Worm (Caenorhabditis elegans) whole organism, young adult: Measurements from ENCODE around the gene nhr-128.
A peak's percentile ranks its signal among the peaks of the same experiment; 100 is the strongest.

Source experiments
- B0019.2 ChIP-seq: fragments of 200-800 bp; sonication (Bioruptor generic); conservative IDR thresholded peaks from 2 replicates; pipeline ENCODE4 v1.3.6; 2022; ENCODE audit warnings: missing genetic modification reagents, missing genetic modification characterization, missing compliant biosample characterization
- C06A6.2 ChIP-seq: fragments of 200-800 bp; sonication (Bioruptor generic); conservative IDR thresholded peaks from 2 replicates; pipeline ENCODE4 v1.3.6; 2022; ENCODE audit warnings: missing genetic modification characterization, missing compliant biosample characterization
- D2030.7 ChIP-seq: fragments of 200-800 bp; sonication (Bioruptor generic); IDR thresholded peaks from 2 replicates; pipeline ENCODE4 v1.3.6; 2022; ENCODE audit warnings: missing genetic modification reagents, missing genetic modification characterization, missing compliant biosample characterization
- F23B12.7 ChIP-seq: sonication (generic microtip); optimal IDR thresholded peaks from 2 replicates; lab custom pipeline; 2017; ENCODE audit warnings: missing genetic modification characterization, mild to moderate bottlenecking, missing compliant biosample characterization, antibody characterized with exemption, moderate library complexity; ENCODE audit not compliant: insufficient read depth
- F33H1.4 ChIP-seq: fragments of 200-800 bp; sonication (Bioruptor generic); IDR thresholded peaks from 2 replicates; pipeline ENCODE4 v1.3.6; 2022; ENCODE audit warnings: missing genetic modification reagents, missing genetic modification characterization, missing compliant biosample characterization
- F37B4.10 ChIP-seq: fragments of 200-800 bp; sonication (Bioruptor generic); IDR thresholded peaks from 2 replicates; pipeline ENCODE4 v1.3.6; 2022; ENCODE audit warnings: missing genetic modification characterization, missing compliant biosample characterization
- F52B5.7 ChIP-seq: sonication (generic microtip); optimal IDR thresholded peaks from 2 replicates; lab custom pipeline; 2016; ENCODE audit warnings: mild to moderate bottlenecking, missing genetic modification characterization, missing compliant biosample characterization
- F57C9.4 ChIP-seq: sonication (generic microtip); optimal IDR thresholded peaks from 2 replicates; lab custom pipeline; 2017; ENCODE audit warnings: mild to moderate bottlenecking, missing genetic modification characterization, missing compliant biosample characterization
- K11D2.4 ChIP-seq: fragments of 200-800 bp; sonication (Bioruptor generic); IDR thresholded peaks from 2 replicates; pipeline ENCODE4 v1.3.6; 2022; ENCODE audit warnings: missing genetic modification reagents, missing genetic modification characterization, missing compliant biosample characterization
- K12H6.12 ChIP-seq: fragments of 200-800 bp; sonication (Bioruptor generic); optimal IDR thresholded peaks from 2 replicates; lab custom pipeline; 2018; ENCODE audit warnings: mild to moderate bottlenecking, missing genetic modification characterization, missing compliant biosample characterization
- T26A5.8 ChIP-seq: sonication (generic microtip); optimal IDR thresholded peaks from 2 replicates; lab custom pipeline; 2016; ENCODE audit warnings: missing genetic modification characterization, missing compliant biosample characterization
- ZK185.1 ChIP-seq: sonication (generic microtip); optimal IDR thresholded peaks from 2 replicates; lab custom pipeline; 2016; ENCODE audit warnings: mild to moderate bottlenecking, missing genetic modification characterization, missing compliant biosample characterization; ENCODE audit not compliant: poor library complexity, severe bottlenecking
- athp-1 ChIP-seq: sonication (generic microtip); optimal IDR thresholded peaks from 2 replicates; lab custom pipeline; 2017; ENCODE audit warnings: mild to moderate bottlenecking, missing genetic modification characterization, missing compliant biosample characterization
- chd-7 ChIP-seq: sonication (generic microtip); optimal IDR thresholded peaks from 2 replicates; lab custom pipeline; 2016; ENCODE audit warnings: mild to moderate bottlenecking, missing genetic modification characterization, moderate library complexity, missing compliant biosample characterization
- hsf-1 ChIP-seq: fragments of 200-800 bp; sonication (Bioruptor generic); IDR thresholded peaks from 2 replicates; pipeline ENCODE4 v1.3.6; 2022; ENCODE audit warnings: missing genetic modification reagents, missing genetic modification characterization, missing compliant biosample characterization
- lin-26 ChIP-seq: fragments of 200-800 bp; sonication (Bioruptor generic); IDR thresholded peaks from 2 replicates; pipeline ENCODE4 v1.3.6; 2022; ENCODE audit warnings: missing genetic modification reagents, missing genetic modification characterization, missing compliant biosample characterization
- lin-35 ChIP-seq, 3 experiments: fragments of 150-350 bp in 2 of 3; sonication (generic microtip) in 1 of 3; optimal IDR thresholded peaks; 2 replicates each; lab custom pipeline; 2014 to 2018; ENCODE audit warnings: missing biosample characterization in 3 of 3, missing genetic modification characterization in 3 of 3, missing genetic modification reagents in 3 of 3
- mcd-1 ChIP-seq: fragments of 200-800 bp; sonication (Bioruptor generic); IDR thresholded peaks from 2 replicates; pipeline ENCODE4 v1.3.6; 2022; ENCODE audit warnings: missing genetic modification reagents, missing genetic modification characterization, missing compliant biosample characterization
- nfyb-1 ChIP-seq: fragments of 200-800 bp; sonication (Bioruptor generic); IDR thresholded peaks from 2 replicates; pipeline ENCODE4 v1.3.6; 2022; ENCODE audit warnings: missing genetic modification reagents, missing genetic modification characterization, missing compliant biosample characterization
- nhr-27 ChIP-seq: fragments of 200-800 bp; sonication (Bioruptor generic); optimal IDR thresholded peaks from 2 replicates; lab custom pipeline; 2018; ENCODE audit warnings: mild to moderate bottlenecking, missing genetic modification characterization, moderate library complexity, missing compliant biosample characterization
- nhr-80 ChIP-seq: sonication (generic microtip); optimal IDR thresholded peaks from 2 replicates; lab custom pipeline; 2016; ENCODE audit warnings: missing genetic modification characterization, missing compliant biosample characterization
- rpc-1 ChIP-seq, 2 experiments: fragments of 150-350 bp in 1 of 2; sonication (generic microtip) in 1 of 2; optimal IDR thresholded peaks; 2 replicates each; lab custom pipeline; 2014 to 2018; ENCODE audit warnings: missing biosample characterization in 1 of 2, missing genetic modification characterization in 1 of 2, missing genetic modification reagents in 1 of 2, missing genotype in 1 of 2
- sdz-38 ChIP-seq: sonication (generic microtip); optimal IDR thresholded peaks from 2 replicates; lab custom pipeline; 2016; ENCODE audit warnings: missing genotype, missing genetic modification characterization, missing compliant biosample characterization
- snpc-1.1 ChIP-seq: sonication (generic microtip); optimal IDR thresholded peaks from 2 replicates; lab custom pipeline; 2017; ENCODE audit warnings: missing genetic modification characterization, mild to moderate bottlenecking, missing compliant biosample characterization, antibody characterized with exemption, moderate library complexity, missing genotype, missing genetic modification reagents; ENCODE audit not compliant: insufficient read depth
- snpc-3.4 ChIP-seq: sonication (generic microtip); optimal IDR thresholded peaks from 2 replicates; lab custom pipeline; 2017; ENCODE audit warnings: missing genetic modification characterization, mild to moderate bottlenecking, missing compliant biosample characterization, antibody characterized with exemption, moderate library complexity, missing genotype, missing genetic modification reagents
- snpc-4 ChIP-seq, 5 experiments: fragments of 150-350 bp in 1 of 5; sonication (generic microtip) in 4 of 5; optimal IDR thresholded peaks; 2 replicates each; lab custom pipeline; 2014 to 2018; ENCODE audit warnings: missing genetic modification characterization in 5 of 5, missing biosample characterization in 3 of 5, antibody characterized with exemption in 2 of 5, mild to moderate bottlenecking in 2 of 5, missing compliant biosample characterization in 2 of 5, missing genotype in 2 of 5, moderate library complexity in 2 of 5, missing genetic modification reagents in 1 of 5
- sptf-2 ChIP-seq: fragments of 200-800 bp; sonication (Bioruptor generic); optimal IDR thresholded peaks from 2 replicates; lab custom pipeline; 2018; ENCODE audit warnings: mild to moderate bottlenecking, missing genetic modification characterization, missing compliant biosample characterization
- tbp1 ChIP-seq: fragments of 200-800 bp; sonication (Bioruptor generic); optimal IDR thresholded peaks from 2 replicates; lab custom pipeline; 2018; ENCODE audit warnings: mild to moderate bottlenecking, missing genetic modification characterization, missing compliant biosample characterization
- tlf-1 ChIP-seq: fragments of 200-800 bp; sonication (Bioruptor generic); optimal IDR thresholded peaks from 2 replicates; lab custom pipeline; 2018; ENCODE audit warnings: mild to moderate bottlenecking, missing genetic modification characterization, missing compliant biosample characterization
- zfh-2 ChIP-seq: fragments of 200-800 bp; sonication (Bioruptor generic); conservative IDR thresholded peaks from 2 replicates; pipeline ENCODE4 v1.3.6; 2022; ENCODE audit warnings: missing genetic modification reagents, missing genetic modification characterization, missing compliant biosample characterization
- ztf-18 ChIP-seq: sonication (generic microtip); optimal IDR thresholded peaks from 2 replicates; lab custom pipeline; 2016; ENCODE audit warnings: missing genotype, mild to moderate bottlenecking, missing genetic modification characterization, missing compliant biosample characterization

Gene nhr-128

ce11 chrV:2199594-2199993 is 22.3 kb upstream of the nhr-128 start (continued):
- TF ChIP-seq F33H1.4 (GFP tag; lab: Robert Waterston, UW), result no peak
- TF ChIP-seq sdz-38 (tag; lab: Kevin White, UChicago), result no peak
- no peak for TF ChIP-seq lin-35 (GFP tag; optimal IDR thresholded peaks at IDR 0.05; lab: Kevin White, UChicago)
- TF ChIP-seq lin-26 (GFP tag; lab: Robert Waterston, UW), result no peak
- TF ChIP-seq F52B5.7 (tag; lab: Kevin White, UChicago), result no peak
- TF ChIP-seq K11D2.4, result no peak
- TF ChIP-seq snpc-1.1 (tag; lab: Kevin White, UChicago), result peak; percentile 37
- TF ChIP-seq T26A5.8, result no peak
- no peak for TF ChIP-seq F57C9.4 (tag; lab: Kevin White, UChicago)
- TF ChIP-seq tbp1 (GFP tag; lab: Kevin White, UChicago), result no peak
- TF ChIP-seq B0019.2, result no peak
- TF ChIP-seq snpc-3.4 (tag; lab: Kevin White, UChicago), result no peak
- TF ChIP-seq nhr-27, result no peak
- 0 out of 2 replicates have a peak, but pooled peaks have one; percentile 72 for TF ChIP-seq F37B4.10 (GFP tag; lab: Robert Waterston, UW)
- no peak for TF ChIP-seq tlf-1 (GFP tag; lab: Kevin White, UChicago)
- TF ChIP-seq D2030.7 (GFP tag; lab: Robert Waterston, UW), result no peak

- TF ChIP-seq zfh-2 (GFP tag; lab: Robert Waterston, UW), result peak; percentile 63
- TF ChIP-seq K12H6.12 (tag; lab: Kevin White, UChicago), result no peak
Observed at ce11 chrV:2200402-2200801, 21.5 kb upstream of the nhr-128 start.

- TF ChIP-seq hsf-1 (GFP tag; lab: Robert Waterston, UW), result no peak
- peak; percentile 24 for TF ChIP-seq nhr-80 (tag; lab: Kevin White, UChicago)
- no peak for TF ChIP-seq tbp1 (GFP tag; lab: Kevin White, UChicago)
Observed at ce11 chrV:2201240-2201639, 20.6 kb upstream of the nhr-128 start, which contains the start of gene cyp-32B1. cyp-32B1 (minus strand) TSS chrV:2201415.

ce11 chrV:2204080-2204479 is 17.8 kb upstream of the nhr-128 start, which contains the start of gene cyp-33C12:
cyp-33C12 (minus strand) TSS chrV:2204400.
- no peak for TF ChIP-seq chd-7
- TF ChIP-seq rpc-1 (optimal IDR thresholded peaks at IDR 0.05; lab: Kevin White, UChicago), result no peak
- no peak for TF ChIP-seq rpc-1 (tag; optimal IDR thresholded peaks at IDR 0.05; lab: Kevin White, UChicago)
- TF ChIP-seq ZK185.1, result no peak
- TF ChIP-seq nhr-80 (tag; lab: Kevin White, UChicago), result no peak
- TF ChIP-seq C06A6.2 (GFP tag; lab: Robert Waterston, UW), result no peak
- TF ChIP-seq lin-26 (GFP tag; lab: Robert Waterston, UW), result no peak
- no peak for TF ChIP-seq sdz-38 (tag; lab: Kevin White, UChicago)
- no peak for TF ChIP-seq mcd-1 (GFP tag; lab: Robert Waterston, UW)
- no peak for TF ChIP-seq athp-1 (tag; lab: Kevin White, UChicago)
- TF ChIP-seq nhr-27, result no peak
- no peak for TF ChIP-seq nfyb-1 (GFP tag; lab: Robert Waterston, UW)
- no peak for TF ChIP-seq sptf-2 (GFP tag; lab: Kevin White, UChicago)
- no peak for TF ChIP-seq F52B5.7 (tag; lab: Kevin White, UChicago)
- TF ChIP-seq ztf-18 (tag; lab: Kevin White, UChicago), result no peak
- TF ChIP-seq tlf-1 (GFP tag; lab: Kevin White, UChicago), result no peak
- no peak for TF ChIP-seq F23B12.7
- TF ChIP-seq snpc-4 (GFP tag; optimal IDR thresholded peaks at IDR 0.05; lab: Kevin White, UChicago), result no peak
- no peak for TF ChIP-seq snpc-4 (tag; optimal IDR thresholded peaks at IDR 0.05; lab: Kevin White, UChicago)
